Fruit fly (Drosophila melanogaster): ENCODE results near the gene Ssb-c31a.

Gene Ssb-c31a

DNA sequence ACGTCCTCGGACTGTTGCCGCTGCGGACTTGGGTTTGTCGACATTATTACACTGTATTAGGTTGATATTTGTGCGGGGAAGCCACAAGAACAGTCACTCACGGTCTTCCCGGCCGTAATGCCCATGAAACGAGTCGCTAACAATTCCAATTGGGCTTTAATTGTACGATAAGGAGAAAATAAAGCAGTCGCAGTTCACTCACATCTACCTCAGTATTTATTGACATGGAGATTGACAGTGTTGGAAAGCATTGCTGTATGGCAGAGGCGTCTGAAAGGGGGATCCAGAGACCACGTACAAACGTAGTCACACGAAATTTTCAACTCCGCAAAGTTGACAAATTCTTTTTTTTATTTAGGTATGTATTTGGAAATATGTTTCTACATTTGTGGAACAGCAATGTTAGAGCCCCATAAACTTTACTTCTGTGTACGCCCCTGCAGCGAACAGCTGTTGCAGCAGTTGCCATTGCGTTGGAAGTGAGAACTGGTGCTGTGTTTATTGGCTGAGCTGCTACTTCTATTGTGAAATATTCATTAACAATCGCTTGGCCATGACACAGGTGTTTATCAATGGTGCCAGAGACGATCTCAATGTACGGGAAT, 1.6 kb downstream of the Ssb-c31a start, which contains the start of the genes CG8372 and CG8360 (continued):
- TF ChIP-seq Nf-YC (tag; optimal IDR thresholded peaks at IDR 0.05) (peak; percentile 92), p53 (GFP tag; optimal IDR thresholded peaks at IDR 0.05) (peak; percentile 98), Chrac-16 (GFP tag; optimal IDR thresholded peaks at IDR 0.05) (peak; percentile 99), nmo (GFP tag; optimal IDR thresholded peaks at IDR 0.05) (peak; percentile 99), pum (GFP tag; optimal IDR thresholded peaks at IDR 0.05) (peak; percentile 99), btn (GFP tag; optimal IDR thresholded peaks at IDR 0.05) (peak; percentile 98), luna (GFP tag; optimal IDR thresholded peaks at IDR 0.05) (peak; percentile 97), CG31224 (GFP tag; IDR thresholded peaks at IDR 0.05) (peak; percentile 97), CG14050 (GFP tag; IDR thresholded peaks at IDR 0.05) (peak; percentile 99), CG1603 (tag; optimal IDR thresholded peaks at IDR 0.05) (peak; percentile 97), CG8944 (GFP tag; optimal IDR thresholded peaks at IDR 0.05) (peak; percentile 99), CG12236 (GFP tag; optimal IDR thresholded peaks at IDR 0.05) (peak; percentile 99), CG4854 (GFP tag; optimal IDR thresholded peaks at IDR 0.05) (peak; percentile 98), CG10147 (GFP tag; optimal IDR thresholded peaks at IDR 0.05) (peak; percentile 98), Atf-2 (GFP tag; optimal IDR thresholded peaks at IDR 0.05) (peak; percentile 99), CG17829 (tag; optimal IDR thresholded peaks at IDR 0.05) (peak; percentile 98), CG2889 (GFP tag; IDR thresholded peaks at IDR 0.05) (peak; percentile 99), Sin3A (optimal IDR thresholded peaks at IDR 0.05) (peak; percentile 65), Oli (tag; optimal IDR thresholded peaks at IDR 0.05) (peak; percentile 99), emc (GFP tag; optimal IDR thresholded peaks at IDR 0.05) (peak; percentile 98), Mad (GFP tag; optimal IDR thresholded peaks at IDR 0.05) (peak; percentile 99), CG11560 (tag; IDR thresholded peaks at IDR 0.05) (peak; percentile 93), pb (GFP tag; optimal IDR thresholded peaks at IDR 0.05) (peak; percentile 99), Mrtf (GFP tag; IDR thresholded peaks at IDR 0.05) (peak; percentile 99), CG13123 (GFP tag; optimal IDR thresholded peaks at IDR 0.05) (peak; percentile 98), CG12942 (GFP tag; optimal IDR thresholded peaks at IDR 0.05) (peak; percentile 99), CG3995 (GFP tag; optimal IDR thresholded peaks at IDR 0.05) (peak; percentile 93), CG3163 (GFP tag; optimal IDR thresholded peaks at IDR 0.05) (peak; percentile 94), CG3838 (GFP tag; optimal IDR thresholded peaks at IDR 0.05) (peak; percentile 97), ERR (GFP tag; optimal IDR thresholded peaks at IDR 0.05) (peak; percentile 99), zen2 (GFP tag; IDR thresholded peaks at IDR 0.05; ENCODE audit: partially characterized antibody) (no peak), CG7839 (tag; optimal IDR thresholded peaks at IDR 0.05) (peak; percentile 99), ftz-f1 (GFP tag; optimal IDR thresholded peaks at IDR 0.05) (peak; percentile 82), Ets65A (GFP tag) (peak; percentile 100), Ssrp (tag; optimal IDR thresholded peaks at IDR 0.05) (peak; percentile 98), ase (GFP tag; IDR thresholded peaks at IDR 0.05) (peak; percentile 99), sqz (GFP tag; optimal IDR thresholded peaks at IDR 0.05) (peak; percentile 96), sima (GFP tag; optimal IDR thresholded peaks at IDR 0.05) (peak; percentile 95), CG5180 (GFP tag; optimal IDR thresholded peaks at IDR 0.05) (peak; percentile 91), D (optimal IDR thresholded peaks at IDR 0.05) (no peak), D (GFP tag; optimal IDR thresholded peaks at IDR 0.05) (peak; percentile 98), dati (GFP tag; IDR thresholded peaks at IDR 0.05) (peak; percentile 99), CG8388 (GFP tag; optimal IDR thresholded peaks at IDR 0.05) (peak; percentile 97), otp (GFP tag; IDR thresholded peaks at IDR 0.05) (peak; percentile 99), ci (GFP tag; IDR thresholded peaks at IDR 0.05) (peak; percentile 99), Opbp (GFP tag; IDR thresholded peaks at IDR 0.05; ENCODE audit: partially characterized antibody) (no peak; the same call in 2 of the 3 replicates), sr (GFP tag; IDR thresholded peaks at IDR 0.05) (peak; percentile 97), abd-A (tag; optimal IDR thresholded peaks at IDR 0.05) (no peak), CG12769 (tag; optimal IDR thresholded peaks at IDR 0.05) (peak; percentile 98), CG7963 (GFP tag; IDR thresholded peaks at IDR 0.05; ENCODE audit: partially characterized antibody) (no peak), CG10654 (GFP tag; optimal IDR thresholded peaks at IDR 0.05) (peak; percentile 99)

Data from whole organism, embryonic.